Fruit fly (Drosophila melanogaster): ENCODE data around the gene CG9663.

CG9663 gene

DNA sequence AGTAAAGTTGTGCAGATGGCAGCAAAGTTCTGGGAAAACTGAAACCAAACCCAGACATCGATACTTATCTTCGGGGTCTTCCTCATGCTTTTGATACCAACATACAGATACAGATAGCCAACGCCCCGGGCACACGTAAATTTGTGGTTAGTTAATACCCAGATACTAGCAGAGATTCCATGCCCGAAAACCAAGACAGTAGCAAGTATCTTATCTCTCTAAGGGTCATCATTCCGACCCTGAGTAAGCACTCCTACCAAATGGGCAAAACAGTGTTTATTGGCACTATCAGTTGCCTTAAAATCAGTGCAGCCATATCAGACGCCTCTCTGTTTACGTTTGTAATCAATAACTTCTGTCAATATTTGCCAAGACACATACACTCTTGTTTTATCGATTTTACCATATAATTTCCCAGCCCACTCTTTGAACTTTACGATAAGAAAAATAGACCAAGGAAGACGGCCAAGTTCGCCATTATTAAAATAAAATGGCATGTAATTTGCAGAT, 22.4 kb downstream of the CG9663 start, which contains the start of gene OtopLb:
Gene OtopLb, minus strand, starts transcription at position 51 of the 510 bp plus-strand sequence.
- TF ChIP-seq ey (GFP tag; optimal IDR thresholded peaks at IDR 0.05) (no peak), brk (GFP tag; optimal IDR thresholded peaks at IDR 0.05) (no peak), dmrt93B (GFP tag; optimal IDR thresholded peaks at IDR 0.05) (no peak), h (GFP tag; optimal IDR thresholded peaks at IDR 0.05) (no peak), Abd-B (GFP tag; optimal IDR thresholded peaks at IDR 0.05) (no peak), woc (GFP tag; optimal IDR thresholded peaks at IDR 0.05) (no peak), Hr78 (GFP tag; optimal IDR thresholded peaks at IDR 0.05) (no peak), br (GFP tag; optimal IDR thresholded peaks at IDR 0.05) (no peak), jim (GFP tag; optimal IDR thresholded peaks at IDR 0.05) (no peak), Vsx2 (GFP tag; optimal IDR thresholded peaks at IDR 0.05; ENCODE audit: partially characterized antibody) (no peak), CG32264 (GFP tag; optimal IDR thresholded peaks at IDR 0.05) (no peak), Rel (GFP tag; optimal IDR thresholded peaks at IDR 0.05) (no peak), Rel (tag; optimal IDR thresholded peaks at IDR 0.05) (no peak), GATAd (GFP tag; optimal IDR thresholded peaks at IDR 0.05) (no peak), rgr (GFP tag; optimal IDR thresholded peaks at IDR 0.05) (no peak), sv (GFP tag; optimal IDR thresholded peaks at IDR 0.05) (no peak)

DNA sequence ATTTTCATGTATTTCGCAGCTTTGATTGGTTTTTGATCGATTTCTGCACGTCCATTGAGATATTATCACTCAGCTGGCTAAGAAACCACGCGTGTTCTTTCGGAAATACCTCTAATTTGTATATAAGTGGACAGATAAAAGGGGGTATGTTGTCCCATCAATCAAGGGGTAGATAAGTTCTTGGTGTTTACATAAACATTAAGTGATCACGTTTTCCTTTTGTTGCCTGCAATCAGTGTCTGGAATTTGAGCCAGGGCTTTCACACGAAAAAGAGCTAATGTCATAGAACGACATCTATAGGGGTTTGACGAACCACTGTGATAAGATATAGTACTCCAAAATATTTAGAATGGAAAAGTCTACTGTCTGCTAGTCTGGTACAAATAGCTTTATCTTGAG, 24.1 kb downstream of the CG9663 start:
- TF ChIP-seq dmrt93B (GFP tag; optimal IDR thresholded peaks at IDR 0.05): no peak
- no peak for TF ChIP-seq rgr (GFP tag; optimal IDR thresholded peaks at IDR 0.05)
- no peak for TF ChIP-seq Rel (GFP tag; optimal IDR thresholded peaks at IDR 0.05)
- peak; percentile 67 for TF ChIP-seq Rel (tag; optimal IDR thresholded peaks at IDR 0.05)
- TF ChIP-seq OdsH (GFP tag; optimal IDR thresholded peaks at IDR 0.05): no peak

- TF ChIP-seq ey (GFP tag; optimal IDR thresholded peaks at IDR 0.05) (no peak), jim (GFP tag; optimal IDR thresholded peaks at IDR 0.05) (no peak), N (GFP tag; optimal IDR thresholded peaks at IDR 0.05) (no peak), woc (GFP tag; optimal IDR thresholded peaks at IDR 0.05) (no peak), dmrt93B (GFP tag; optimal IDR thresholded peaks at IDR 0.05) (no peak), Hnf4 (GFP tag; optimal IDR thresholded peaks at IDR 0.05) (no peak), br (GFP tag; optimal IDR thresholded peaks at IDR 0.05) (no peak), foxo (GFP tag; optimal IDR thresholded peaks at IDR 0.05) (no peak), sv (GFP tag; optimal IDR thresholded peaks at IDR 0.05) (no peak)
Observed at dm6 chr2L:3269137-3269536, 33.8 kb downstream of the CG9663 start, which contains the start of gene CG3347. CG3347 (plus strand) TSS chr2L:3269437.

- no peak for TF ChIP-seq h (GFP tag; optimal IDR thresholded peaks at IDR 0.05)
- no peak for TF ChIP-seq Dfd (GFP tag; optimal IDR thresholded peaks at IDR 0.05)
Observed at dm6 chr2L:3265635-3266034, 37.3 kb downstream of the CG9663 start.

dm6 chr2L:3246030-3246429, 56.9 kb downstream of the CG9663 start:
- TF ChIP-seq Rel (GFP tag; optimal IDR thresholded peaks at IDR 0.05): no peak
- no peak for TF ChIP-seq Rel (tag; optimal IDR thresholded peaks at IDR 0.05)
